Fruit fly (Drosophila melanogaster) whole organism, embryonic: Measurements from ENCODE around the gene CG5326.

Experiments used
- Abd-B ChIP-seq: fragments of 200-800 bp; sonication (Bioruptor generic); optimal IDR thresholded peaks from 2 replicates; lab custom pipeline; 2018; ENCODE audit warnings: missing biosample characterization, mild to moderate bottlenecking, missing genetic modification characterization, moderate library complexity
- C15 ChIP-seq: fragments of 200-800 bp; sonication (Bioruptor generic); IDR thresholded peaks from 3 replicates; pipeline ENCODE4 v1.3.6; 2022; ENCODE audit warnings: missing biosample characterization, missing genetic modification characterization
- CG10431 ChIP-seq: fragments of 200-800 bp; sonication (Bioruptor generic); optimal IDR thresholded peaks from 3 replicates; lab custom pipeline; 2018; ENCODE audit warnings: missing biosample characterization, mild to moderate bottlenecking, missing genetic modification characterization
- CG11695 ChIP-seq: fragments of 200-800 bp; sonication (Bioruptor generic); IDR thresholded peaks from 3 replicates; pipeline ENCODE4 v1.3.6; 2022; ENCODE audit warnings: missing biosample characterization, missing genetic modification characterization
- CG12219 ChIP-seq: fragments of 200-800 bp; sonication (Bioruptor generic); optimal IDR thresholded peaks from 3 replicates; lab custom pipeline; 2018; ENCODE audit warnings: missing biosample characterization, mild to moderate bottlenecking, missing genetic modification characterization
- CG12659 ChIP-seq: fragments of 200-800 bp; sonication (Bioruptor generic); optimal IDR thresholded peaks from 3 replicates; lab custom pipeline; 2017; ENCODE audit warnings: mild to moderate bottlenecking, missing biosample characterization, missing genetic modification reagents, missing genetic modification characterization
- CG14050 ChIP-seq: fragments of 200-800 bp; sonication (Bioruptor generic); IDR thresholded peaks from 3 replicates; pipeline ENCODE4 v1.3.6; 2022; ENCODE audit warnings: missing biosample characterization, missing genetic modification characterization
- CG2120 ChIP-seq: fragments of 200-800 bp; sonication (Bioruptor generic); optimal IDR thresholded peaks from 3 replicates; lab custom pipeline; 2016; ENCODE audit warnings: missing biosample characterization, missing genetic modification characterization
- CG2678 ChIP-seq: fragments of 200-800 bp; sonication (Bioruptor generic); optimal IDR thresholded peaks from 3 replicates; lab custom pipeline; 2019; ENCODE audit warnings: missing biosample characterization, mild to moderate bottlenecking, missing genetic modification characterization, moderate library complexity
- CG2889 ChIP-seq: fragments of 200-800 bp; sonication (Bioruptor generic); IDR thresholded peaks from 3 replicates; pipeline ENCODE4 v1.3.6; 2022; ENCODE audit warnings: missing biosample characterization, missing genetic modification characterization
- CG32532 ChIP-seq: fragments of 200-800 bp; sonication (Bioruptor generic); IDR thresholded peaks from 2 replicates; pipeline ENCODE4 v1.3.6; 2022; ENCODE audit warnings: missing biosample characterization, missing genetic modification characterization
- CG3726 ChIP-seq: fragments of 200-800 bp; sonication (Bioruptor generic); IDR thresholded peaks from 3 replicates; pipeline ENCODE4, ENCODE4 v1.3.6; 2022; ENCODE audit warnings: missing biosample characterization, missing genetic modification characterization
- CG7556 ChIP-seq: fragments of 200-800 bp; sonication (Bioruptor generic); optimal IDR thresholded peaks from 2 replicates; lab custom pipeline; 2017; ENCODE audit warnings: missing biosample characterization, mild to moderate bottlenecking, missing genetic modification characterization
- CG8388 ChIP-seq: fragments of 200-800 bp; sonication (Bioruptor generic); optimal IDR thresholded peaks from 2 replicates; lab custom pipeline; 2019; ENCODE audit warnings: missing biosample characterization, mild to moderate bottlenecking, missing genetic modification characterization, moderate library complexity
- CkIIα-i1 ChIP-seq: fragments of 200-800 bp; sonication (Bioruptor generic); IDR thresholded peaks from 2 replicates; pipeline ENCODE4 v1.3.6; 2022; ENCODE audit warnings: missing biosample characterization, missing genetic modification characterization
- CoRest ChIP-seq: fragments of 200-800 bp; sonication (Bioruptor generic); optimal IDR thresholded peaks from 3 replicates; lab custom pipeline; 2018; ENCODE audit warnings: missing biosample characterization, mild to moderate bottlenecking, missing genetic modification characterization, moderate library complexity
- Eip74EF ChIP-seq, 2 experiments: fragments of 200-800 bp in 1 of 2; fragments of >200 bp in 1 of 2; sonication (Bioruptor generic) in 1 of 2; optimal IDR thresholded peaks; 2 replicates each; lab custom pipeline; 2017 to 2019; ENCODE audit warnings: missing biosample characterization in 2 of 2, missing genetic modification characterization in 2 of 2, mild to moderate bottlenecking in 1 of 2, moderate library complexity in 1 of 2
- Fer1 ChIP-seq: fragments of 200-800 bp; sonication (Bioruptor generic); optimal IDR thresholded peaks from 2 replicates; lab custom pipeline; 2017; ENCODE audit warnings: missing biosample characterization, mild to moderate bottlenecking, missing genetic modification characterization
- Fer3 ChIP-seq: fragments of 200-800 bp; sonication (Bioruptor generic); optimal IDR thresholded peaks from 2 replicates; lab custom pipeline; 2018; ENCODE audit warnings: missing biosample characterization, mild to moderate bottlenecking, missing genetic modification characterization, moderate library complexity
- Med ChIP-seq: fragments of 200-800 bp; sonication (Bioruptor generic); peaks from one replicate; lab custom pipeline; 2016; ENCODE audit warnings: missing biosample characterization, missing genetic modification characterization, mild to moderate bottlenecking, inconsistent platforms, moderate library complexity
- Oaz ChIP-seq: fragments of 200-800 bp; sonication (Bioruptor generic); IDR thresholded peaks from 2 replicates; pipeline ENCODE4 v1.3.6; 2022; ENCODE audit warnings: missing biosample characterization, missing genetic modification characterization
- Oli ChIP-seq: fragments of 200-800 bp; sonication (Bioruptor generic); optimal IDR thresholded peaks from 2 replicates; lab custom pipeline; 2018; ENCODE audit warnings: missing biosample characterization, mild to moderate bottlenecking, missing genetic modification characterization, moderate library complexity
- PHDP ChIP-seq: fragments of 200-800 bp; sonication (Bioruptor generic); optimal IDR thresholded peaks from 3 replicates; lab custom pipeline; 2018; ENCODE audit warnings: missing biosample characterization, mild to moderate bottlenecking, missing genetic modification characterization, moderate library complexity
- Rfx ChIP-seq: fragments of 200-800 bp; sonication (Bioruptor generic); IDR thresholded peaks from 2 replicates; pipeline ENCODE4 v1.3.6; 2022; ENCODE audit warnings: missing biosample characterization, missing genetic modification characterization
- bcd ChIP-seq: fragments of 200-800 bp; sonication (Bioruptor generic); optimal IDR thresholded peaks from 2 replicates; lab custom pipeline; 2017; ENCODE audit warnings: missing biosample characterization, mild to moderate bottlenecking, missing genetic modification characterization
- bsh ChIP-seq, 2 experiments: fragments of 200-800 bp; sonication (Bioruptor generic); optimal IDR thresholded peaks; 2 replicates each; lab custom pipeline; 2017 to 2018; ENCODE audit warnings: mild to moderate bottlenecking in 2 of 2, missing biosample characterization in 2 of 2, missing genetic modification characterization in 2 of 2, moderate library complexity in 1 of 2
- chinmo ChIP-seq: fragments of 200-800 bp; sonication (Bioruptor generic); IDR thresholded peaks from 4 replicates; pipeline ENCODE4 v1.3.6; 2022; ENCODE audit warnings: missing biosample characterization, missing genetic modification characterization; ENCODE audit not compliant: partially characterized antibody
- danr ChIP-seq: fragments of 200-800 bp; sonication (Bioruptor generic); IDR thresholded peaks from 2 replicates; pipeline ENCODE4 v1.3.6; 2022; ENCODE audit warnings: missing biosample characterization, missing genetic modification characterization
- dysf ChIP-seq: fragments of 200-800 bp; sonication (Bioruptor generic); IDR thresholded peaks from 3 replicates; pipeline ENCODE4 v1.3.6; 2022; ENCODE audit warnings: missing biosample characterization, missing genetic modification characterization
- esg ChIP-seq: fragments of 200-800 bp; sonication (Bioruptor generic); conservative IDR thresholded peaks from 2 replicates; pipeline ENCODE4 v1.3.6; 2022; ENCODE audit warnings: missing biosample characterization, missing genetic modification characterization
- eve ChIP-seq, 2 experiments: fragments of >200 bp; optimal IDR thresholded peaks; 2 replicates each; lab custom pipeline; 2017; ENCODE audit warnings: missing biosample characterization in 2 of 2, missing genetic modification characterization in 2 of 2
- ewg ChIP-seq: fragments of 200-800 bp; sonication (Bioruptor generic); optimal IDR thresholded peaks from 3 replicates; lab custom pipeline; 2017; ENCODE audit warnings: mild to moderate bottlenecking, missing biosample characterization, missing genetic modification reagents, missing genetic modification characterization
- jigr1 ChIP-seq: fragments of 200-800 bp; sonication (Bioruptor generic); IDR thresholded peaks from 3 replicates; pipeline ENCODE4 v1.3.6; 2022; ENCODE audit warnings: missing biosample characterization, missing genetic modification characterization
- lilli ChIP-seq: fragments of 200-800 bp; sonication (Bioruptor generic); optimal IDR thresholded peaks from 3 replicates; lab custom pipeline; 2016; ENCODE audit warnings: missing biosample characterization, missing genetic modification characterization
- nerfin-2 ChIP-seq: fragments of 200-800 bp; sonication (Bioruptor generic); IDR thresholded peaks from 2 replicates; pipeline ENCODE4 v1.3.6; 2022; ENCODE audit warnings: missing biosample characterization, missing genetic modification characterization; ENCODE audit not compliant: partially characterized antibody
- odd ChIP-seq: fragments of 200-800 bp; sonication (Bioruptor generic); optimal IDR thresholded peaks from 2 replicates; lab custom pipeline; 2017; ENCODE audit warnings: missing biosample characterization, mild to moderate bottlenecking, missing genetic modification characterization
- ranshi ChIP-seq: fragments of 200-800 bp; sonication (Bioruptor generic); IDR thresholded peaks from 2 replicates; pipeline ENCODE4 v1.3.6; 2022; ENCODE audit warnings: missing biosample characterization, missing genetic modification characterization
- sd ChIP-seq: fragments of 200-800 bp; sonication (Bioruptor generic); optimal IDR thresholded peaks from 3 replicates; lab custom pipeline; 2018; ENCODE audit warnings: missing biosample characterization, mild to moderate bottlenecking, missing genetic modification characterization, moderate library complexity
- sens ChIP-seq: fragments of 200-800 bp; sonication (Bioruptor generic); peaks from one replicate; lab custom pipeline; 2016; ENCODE audit warnings: missing biosample characterization, missing genetic modification characterization
- sens-2 ChIP-seq: fragments of 200-800 bp; sonication (Bioruptor generic); IDR thresholded peaks from 2 replicates; pipeline ENCODE4 v1.3.6; 2022; ENCODE audit warnings: missing biosample characterization, missing genetic modification characterization
- sisA ChIP-seq: fragments of 200-800 bp; sonication (Bioruptor generic); IDR thresholded peaks from 2 replicates; pipeline ENCODE4 v1.3.6; 2022; ENCODE audit warnings: missing biosample characterization, missing genetic modification characterization
- slbo ChIP-seq: fragments of 200-800 bp; sonication (Bioruptor generic); IDR thresholded peaks from 2 replicates; pipeline ENCODE4 v1.3.6; 2022; ENCODE audit warnings: missing biosample characterization, missing genetic modification characterization
- tgo ChIP-seq: fragments of 200-800 bp; sonication (Bioruptor generic); IDR thresholded peaks from 3 replicates; pipeline ENCODE4 v1.3.6; 2022; ENCODE audit warnings: missing biosample characterization, missing genetic modification characterization
- ttk ChIP-seq: fragments of 200-800 bp; sonication (Bioruptor generic); IDR thresholded peaks from 2 replicates; pipeline ENCODE4 v2.1.2; 2022; ENCODE audit warnings: missing biosample characterization, missing genetic modification characterization
- unpg ChIP-seq: fragments of 200-800 bp; sonication (Bioruptor generic); optimal IDR thresholded peaks from 3 replicates; lab custom pipeline; 2018; ENCODE audit warnings: missing biosample characterization, mild to moderate bottlenecking, missing genetic modification characterization, moderate library complexity
- zen2 ChIP-seq: fragments of 200-800 bp; sonication (Bioruptor generic); IDR thresholded peaks from 3 replicates; pipeline ENCODE4 v1.3.6; 2022; ENCODE audit warnings: missing biosample characterization, missing genetic modification characterization; ENCODE audit not compliant: partially characterized antibody
- zfh2 ChIP-seq: fragments of 200-800 bp; sonication (Bioruptor generic); optimal IDR thresholded peaks from 2 replicates; lab custom pipeline; 2016; ENCODE audit warnings: missing biosample characterization, missing genetic modification characterization

The CG5326 gene

dm6 chr3R:22536504-22537423, 3.0 kb downstream of the CG5326 start:
- TF ChIP-seq dysf (GFP tag; lab: Robert Waterston, UW): peak; percentile 68
- TF ChIP-seq CG2120 (GFP tag; lab: Kevin White, UChicago): peak; percentile 56
- 0 out of 3 replicates have a peak, but pooled peaks have one; percentile 45 for TF ChIP-seq CG11695 (GFP tag; lab: Robert Waterston, UW)
- TF ChIP-seq ranshi (GFP tag; lab: Robert Waterston, UW): peak; percentile 46; the same call in 1 of the 2 replicates
- peak; percentile 51 for TF ChIP-seq CoRest (tag; lab: Kevin White, UChicago)
- peak in 1 of 2 experiments; percentile 39 for TF ChIP-seq bsh (GFP tag; optimal IDR thresholded peaks at IDR 0.05; lab: Kevin White, UChicago)
- peak; percentile 34 for TF ChIP-seq CG12659 (GFP tag; lab: Kevin White, UChicago)
- peak; percentile 40; the same call in 1 of the 2 replicates for TF ChIP-seq Oaz (GFP tag; lab: Robert Waterston, UW)
- TF ChIP-seq CG32532 (GFP tag; lab: Robert Waterston, UW): peak; percentile 30; the same call in 1 of the 2 replicates
- peak; percentile 39 for TF ChIP-seq CG7556 (GFP tag; lab: Kevin White, UChicago)
- peak; percentile 25 for TF ChIP-seq CG12219 (GFP tag; lab: Kevin White, UChicago)
- no peak for TF ChIP-seq zfh2 (GFP tag; lab: Kevin White, UChicago)
- peak; percentile 24 for TF ChIP-seq ewg
- peak; percentile 40; the same call in 1 of the 3 replicates for TF ChIP-seq CG14050 (GFP tag; lab: Robert Waterston, UW)
- TF ChIP-seq sd: peak; percentile 86
- TF ChIP-seq Abd-B (GFP tag; lab: Kevin White, UChicago): peak; percentile 17
- 0 out of 3 replicates have a peak, but pooled peaks have one; percentile 30 for TF ChIP-seq CG2889
- no peak for TF ChIP-seq eve (GFP tag; optimal IDR thresholded peaks at IDR 0.05; lab: Kevin White, UChicago)
- no peak for TF ChIP-seq nerfin-2
- TF ChIP-seq ttk (GFP tag; lab: Robert Waterston, UW): 0 out of 2 replicates have a peak, but pooled peaks have one; percentile 26
- peak; percentile 37; the same call in 1 of the 2 replicates for TF ChIP-seq sisA
- 0 out of 2 replicates have a peak, but pooled peaks have one; percentile 12 for TF ChIP-seq danr (GFP tag; lab: Robert Waterston, UW)
- TF ChIP-seq Rfx: peak; percentile 46; the same call in 1 of the 2 replicates
- peak; percentile 37 for TF ChIP-seq Fer3 (tag; lab: Kevin White, UChicago)
- peak; percentile 47; the same call in 1 of the 2 replicates for TF ChIP-seq slbo (GFP tag; lab: Robert Waterston, UW)
- no peak for TF ChIP-seq jigr1 (GFP tag; lab: Robert Waterston, UW)
- peak; percentile 55; the same call in 3 of the 4 replicates for TF ChIP-seq chinmo
- TF ChIP-seq unpg (GFP tag; lab: Kevin White, UChicago): peak; percentile 72
- peak; percentile 61 for TF ChIP-seq CG2678 (tag; lab: Kevin White, UChicago)
- TF ChIP-seq Eip74EF (GFP tag; optimal IDR thresholded peaks at IDR 0.05; lab: Kevin White, UChicago): peak in 1 of 2 experiments; percentile 56
- no peak for TF ChIP-seq CG10431
- TF ChIP-seq Oli: peak; percentile 55
- peak; percentile 89 for TF ChIP-seq sens (GFP tag; lab: Kevin White, UChicago)
- no peak for TF ChIP-seq C15 (GFP tag; lab: Robert Waterston, UW)
- no peak for TF ChIP-seq CkIIα-i1 (GFP tag; lab: Robert Waterston, UW)
- TF ChIP-seq lilli (GFP tag; lab: Kevin White, UChicago): peak; percentile 31
- TF ChIP-seq CG8388 (GFP tag; lab: Kevin White, UChicago): peak; percentile 28
- TF ChIP-seq bcd (GFP tag; lab: Kevin White, UChicago): peak; percentile 28
- peak; percentile 55 for TF ChIP-seq Fer1 (GFP tag; lab: Kevin White, UChicago)
- TF ChIP-seq CG3726: 0 out of 3 replicates have a peak, but pooled peaks have one; percentile 31
- no peak for TF ChIP-seq zen2
- peak; percentile 57 for TF ChIP-seq PHDP
- 0 out of 2 replicates have a peak, but pooled peaks have one; percentile 28 for TF ChIP-seq sens-2
- peak; percentile 35; the same call in 1 of the 3 replicates for TF ChIP-seq tgo (GFP tag; lab: Robert Waterston, UW)
- TF ChIP-seq odd (GFP tag; lab: Kevin White, UChicago): peak; percentile 44
- TF ChIP-seq Med: peak; percentile 82
- peak; percentile 38 for TF ChIP-seq esg
